Fruit fly (Drosophila melanogaster) whole organism, embryonic: Measurements from ENCODE around the gene Prosbeta2.

Source experiments
- ATbp ChIP-seq: fragments of 200-800 bp; sonication (Bioruptor generic); optimal IDR thresholded peaks from 2 replicates; lab custom pipeline; 2017; ENCODE audit warnings: missing biosample characterization, mild to moderate bottlenecking, missing genetic modification characterization, missing genetic modification reagents
- Blimp-1 ChIP-seq: fragments of 200-800 bp; sonication (Bioruptor generic); optimal IDR thresholded peaks from 3 replicates; lab custom pipeline; 2018; ENCODE audit warnings: missing biosample characterization, missing genetic modification characterization, mild to moderate bottlenecking, moderate library complexity, missing genetic modification reagents
- CG10979 ChIP-seq: fragments of 200-800 bp; sonication (Bioruptor generic); optimal IDR thresholded peaks from 2 replicates; lab custom pipeline; 2018; ENCODE audit warnings: missing biosample characterization, mild to moderate bottlenecking, missing genetic modification characterization, moderate library complexity
- CG12391 ChIP-seq: fragments of 200-800 bp; sonication (Bioruptor generic); optimal IDR thresholded peaks from 3 replicates; lab custom pipeline; 2018; ENCODE audit warnings: missing biosample characterization, mild to moderate bottlenecking, missing genetic modification characterization, moderate library complexity
- CG15011 ChIP-seq: fragments of 200-800 bp; sonication (Bioruptor generic); optimal IDR thresholded peaks from 3 replicates; lab custom pipeline; 2018; ENCODE audit warnings: missing biosample characterization, mild to moderate bottlenecking, missing genetic modification characterization
- CG15696 ChIP-seq: fragments of 200-800 bp; sonication (Bioruptor generic); optimal IDR thresholded peaks from 2 replicates; lab custom pipeline; 2019; ENCODE audit warnings: missing biosample characterization, mild to moderate bottlenecking, missing genetic modification characterization, moderate library complexity
- CG1603 ChIP-seq: fragments of 200-800 bp; sonication (Bioruptor generic); optimal IDR thresholded peaks from 2 replicates; lab custom pipeline; 2019; ENCODE audit warnings: missing biosample characterization, mild to moderate bottlenecking, missing genetic modification characterization, moderate library complexity
- CG17361 ChIP-seq: fragments of 200-800 bp; sonication (Bioruptor generic); IDR thresholded peaks from 3 replicates; pipeline ENCODE4 v1.3.6; 2022; ENCODE audit warnings: missing biosample characterization, missing genetic modification characterization
- CG18262 ChIP-seq: fragments of 200-800 bp; optimal IDR thresholded peaks from 3 replicates; lab custom pipeline; 2019; ENCODE audit warnings: missing biosample characterization, mild to moderate bottlenecking, missing genetic modification characterization, moderate library complexity
- CG2712 ChIP-seq: fragments of 200-800 bp; optimal IDR thresholded peaks from 3 replicates; lab custom pipeline; 2019; ENCODE audit warnings: missing biosample characterization, mild to moderate bottlenecking, missing genetic modification characterization, moderate library complexity
- CG2875 ChIP-seq: fragments of 200-800 bp; sonication (Bioruptor generic); optimal IDR thresholded peaks from 2 replicates; lab custom pipeline; 2017; ENCODE audit warnings: missing biosample characterization, mild to moderate bottlenecking, missing genetic modification characterization, missing genetic modification reagents
- CG30403 ChIP-seq: fragments of 200-800 bp; sonication (Bioruptor generic); optimal IDR thresholded peaks from 3 replicates; lab custom pipeline; 2016; ENCODE audit warnings: missing biosample characterization, missing genetic modification characterization
- CG31441 ChIP-seq: fragments of 200-800 bp; sonication (Bioruptor generic); IDR thresholded peaks from 2 replicates; pipeline ENCODE4 v1.3.6; 2022; ENCODE audit warnings: missing biosample characterization, missing genetic modification characterization
- CG32772 ChIP-seq: fragments of 200-800 bp; sonication (Bioruptor generic); IDR thresholded peaks from 2 replicates; pipeline ENCODE4 v1.3.6; 2022; ENCODE audit warnings: missing biosample characterization, missing genetic modification characterization
- CG33557 ChIP-seq: fragments of 200-800 bp; sonication (Bioruptor generic); optimal IDR thresholded peaks from 2 replicates; lab custom pipeline; 2019; ENCODE audit warnings: missing biosample characterization, mild to moderate bottlenecking, missing genetic modification characterization, moderate library complexity
- CG34224 ChIP-seq: fragments of 200-800 bp; sonication (Bioruptor generic); IDR thresholded peaks from 3 replicates; pipeline ENCODE4 v1.3.6; 2022; ENCODE audit warnings: missing biosample characterization, missing genetic modification characterization; ENCODE audit not compliant: partially characterized antibody
- CG8388 ChIP-seq: fragments of 200-800 bp; sonication (Bioruptor generic); optimal IDR thresholded peaks from 2 replicates; lab custom pipeline; 2019; ENCODE audit warnings: missing biosample characterization, mild to moderate bottlenecking, missing genetic modification characterization, moderate library complexity
- Doc3 ChIP-seq: fragments of 200-800 bp; sonication (Bioruptor generic); IDR thresholded peaks from 3 replicates; pipeline ENCODE4 v1.3.6; 2022; ENCODE audit warnings: missing biosample characterization, missing genetic modification characterization; ENCODE audit not compliant: partially characterized antibody
- Ets65A ChIP-seq: fragments of 200-800 bp; sonication (Bioruptor generic); peaks from one replicate; lab custom pipeline; 2016; ENCODE audit warnings: missing biosample characterization, missing genetic modification characterization
- MESR4 ChIP-seq: fragments of 200-800 bp; sonication (Bioruptor generic); optimal IDR thresholded peaks from 2 replicates; lab custom pipeline; 2018; ENCODE audit warnings: missing biosample characterization, mild to moderate bottlenecking, missing genetic modification characterization, moderate library complexity
- Sox102F ChIP-seq: fragments of 200-800 bp; sonication (Bioruptor generic); optimal IDR thresholded peaks from 2 replicates; lab custom pipeline; 2018; ENCODE audit warnings: missing biosample characterization, mild to moderate bottlenecking, missing genetic modification characterization, moderate library complexity
- ara ChIP-seq: fragments of 200-800 bp; sonication (Bioruptor generic); IDR thresholded peaks from 2 replicates; pipeline ENCODE4 v1.3.6; 2022; ENCODE audit warnings: missing biosample characterization, missing genetic modification characterization
- bbx ChIP-seq: fragments of 200-800 bp; sonication (Bioruptor generic); IDR thresholded peaks from 2 replicates; pipeline ENCODE4 v1.3.6; 2022; ENCODE audit warnings: missing biosample characterization, missing genetic modification characterization; ENCODE audit not compliant: partially characterized antibody
- br ChIP-seq: fragments of >200 bp; optimal IDR thresholded peaks from 2 replicates; lab custom pipeline; 2017
- bsh ChIP-seq, 2 experiments: fragments of 200-800 bp; sonication (Bioruptor generic); optimal IDR thresholded peaks; 2 replicates each; lab custom pipeline; 2017 to 2018; ENCODE audit warnings: mild to moderate bottlenecking in 2 of 2, missing biosample characterization in 2 of 2, missing genetic modification characterization in 2 of 2, moderate library complexity in 1 of 2
- ftz-f1 ChIP-seq: fragments of 200-800 bp; sonication (Bioruptor generic); optimal IDR thresholded peaks from 2 replicates; lab custom pipeline; 2016; ENCODE audit warnings: missing biosample characterization, missing genetic modification characterization
- gem ChIP-seq: fragments of 200-800 bp; sonication (Bioruptor generic); optimal IDR thresholded peaks from 2 replicates; lab custom pipeline; 2019; ENCODE audit warnings: missing biosample characterization, mild to moderate bottlenecking, missing genetic modification characterization, moderate library complexity
- hkb ChIP-seq, 2 experiments: fragments of 200-800 bp in 1 of 2; fragments of >200 bp in 1 of 2; sonication (Bioruptor generic) in 1 of 2; IDR thresholded peaks in 1 of 2; optimal IDR thresholded peaks in 1 of 2; 2 replicates each; pipeline versions ENCODE4 v1.3.6 to Lab custom; 2017 to 2022; ENCODE audit warnings: missing biosample characterization in 1 of 2, missing genetic modification characterization in 1 of 2
- lbe ChIP-seq: fragments of 200-800 bp; sonication (Bioruptor generic); optimal IDR thresholded peaks from 2 replicates; lab custom pipeline; 2016; ENCODE audit warnings: missing biosample characterization, mild to moderate bottlenecking, missing genetic modification characterization
- lmd ChIP-seq: fragments of 200-800 bp; sonication (Bioruptor generic); IDR thresholded peaks from 2 replicates; pipeline ENCODE4 v1.3.6; 2022; ENCODE audit warnings: missing biosample characterization, missing genetic modification characterization
- nom ChIP-seq: fragments of 200-800 bp; sonication (Bioruptor generic); optimal IDR thresholded peaks from 2 replicates; lab custom pipeline; 2017; ENCODE audit warnings: missing biosample characterization, missing genetic modification characterization, mild to moderate bottlenecking, moderate library complexity, missing genetic modification reagents
- pan ChIP-seq, 4 experiments: fragments of >200 bp in 3 of 4; fragments of 200-800 bp in 1 of 4; sonication (Bioruptor generic) in 1 of 4; optimal IDR thresholded peaks in 3 of 4; IDR thresholded peaks in 1 of 4; 2 replicates each; pipeline versions ENCODE4 v1.3.6 to Lab custom; 2017 to 2022; ENCODE audit warnings: missing biosample characterization in 2 of 4, missing genetic modification characterization in 2 of 4, mixed read lengths in 1 of 4
- prd ChIP-seq, 3 experiments: fragments of >200 bp in 2 of 3; fragments of 200-800 bp in 1 of 3; sonication (Bioruptor generic) in 1 of 3; optimal IDR thresholded peaks in 2 of 3; IDR thresholded peaks in 1 of 3; 2 replicates in 2 of 3; 3 replicates in 1 of 3; pipeline versions ENCODE4 v1.3.6 to Lab custom; 2017 to 2022; ENCODE audit warnings: missing biosample characterization in 1 of 3, missing genetic modification characterization in 1 of 3
- ranshi ChIP-seq: fragments of 200-800 bp; sonication (Bioruptor generic); IDR thresholded peaks from 2 replicates; pipeline ENCODE4 v1.3.6; 2022; ENCODE audit warnings: missing biosample characterization, missing genetic modification characterization
- sima ChIP-seq: fragments of 200-800 bp; sonication (Bioruptor generic); optimal IDR thresholded peaks from 2 replicates; lab custom pipeline; 2016; ENCODE audit warnings: missing biosample characterization, missing genetic modification characterization
- unpg ChIP-seq: fragments of 200-800 bp; sonication (Bioruptor generic); optimal IDR thresholded peaks from 3 replicates; lab custom pipeline; 2018; ENCODE audit warnings: missing biosample characterization, mild to moderate bottlenecking, missing genetic modification characterization, moderate library complexity
- vvl ChIP-seq: fragments of 200-800 bp; sonication (Bioruptor generic); IDR thresholded peaks from 2 replicates; pipeline ENCODE4 v1.3.6; 2022; ENCODE audit warnings: missing biosample characterization, missing genetic modification characterization
- z ChIP-seq: fragments of 200-800 bp; sonication (Bioruptor generic); IDR thresholded peaks from 3 replicates; pipeline ENCODE4 v1.3.6; 2022; ENCODE audit warnings: missing biosample characterization, missing genetic modification characterization

The Prosbeta2 gene

dm6 chr3L:15006825-15007224 is 7.1 kb downstream of the Prosbeta2 start (continued):
- TF ChIP-seq bbx (no peak), vvl (peak; percentile 27; the same call in 1 of the 2 replicates), CG15696 (tag; lab: Kevin White, UChicago) (no peak), ranshi (GFP tag; lab: Robert Waterston, UW) (no peak), bsh (GFP tag; optimal IDR thresholded peaks at IDR 0.05; lab: Kevin White, UChicago) (peak; percentile 36 to 45), Blimp-1 (GFP tag; lab: Kevin White, UChicago) (peak; percentile 42), hkb (optimal IDR thresholded peaks at IDR 0.05; lab: Kevin White, UChicago) (no peak), hkb (GFP tag; IDR thresholded peaks at IDR 0.05; lab: Robert Waterston, UW) (0 out of 2 replicates have a peak, but pooled peaks have one; percentile 29), CG17361 (GFP tag; lab: Robert Waterston, UW) (0 out of 3 replicates have a peak, but pooled peaks have one; percentile 30), CG10979 (peak; percentile 25), Ets65A (peak; percentile 68), nom (peak; percentile 26), gem (tag; lab: Kevin White, UChicago) (peak; percentile 65), CG2712 (tag; lab: Kevin White, UChicago) (peak; percentile 19), Sox102F (peak; percentile 46), CG31441 (peak; percentile 22; the same call in 1 of the 2 replicates), ATbp (GFP tag; lab: Kevin White, UChicago) (peak; percentile 13), MESR4 (no peak), lmd (0 out of 2 replicates have a peak, but pooled peaks have one; percentile 17), CG1603 (tag; lab: Kevin White, UChicago) (peak; percentile 66), CG12391 (tag; lab: Kevin White, UChicago) (peak; percentile 9), prd (optimal IDR thresholded peaks at IDR 0.05; lab: Kevin White, UChicago) (no peak), prd (GFP tag; IDR thresholded peaks at IDR 0.05; lab: Robert Waterston, UW) (peak; percentile 30; the same call in 2 of the 3 replicates), ftz-f1 (no peak), CG34224 (GFP tag; lab: Robert Waterston, UW) (no peak), br (lab: Kevin White, UChicago) (no peak), CG33557 (GFP tag; lab: Kevin White, UChicago) (no peak), Doc3 (GFP tag; lab: Robert Waterston, UW) (no peak), CG15011 (GFP tag; lab: Kevin White, UChicago) (no peak), CG18262 (tag; lab: Kevin White, UChicago) (peak; percentile 35), z (GFP tag; lab: Robert Waterston, UW) (0 out of 3 replicates have a peak, but pooled peaks have one; percentile 30), pan (optimal IDR thresholded peaks at IDR 0.05; lab: Kevin White, UChicago) (no peak), pan (GFP tag; optimal IDR thresholded peaks at IDR 0.05 in 1 of 2, IDR thresholded peaks at IDR 0.05 in 1 of 2) (peak in 1 of 2 experiments; percentile 59), sima (no peak), CG2875 (GFP tag; lab: Kevin White, UChicago) (peak; percentile 4), CG32772 (GFP tag; lab: Robert Waterston, UW) (peak; percentile 39; the same call in 1 of the 2 replicates), CG8388 (GFP tag; lab: Kevin White, UChicago) (peak; percentile 49), unpg (GFP tag; lab: Kevin White, UChicago) (peak; percentile 48), lbe (GFP tag; lab: Kevin White, UChicago) (no peak), ara (GFP tag; lab: Robert Waterston, UW) (peak; percentile 39; the same call in 1 of the 2 replicates), CG30403 (GFP tag; lab: Kevin White, UChicago) (peak; percentile 15)
